Fruit fly (Drosophila melanogaster) whole organism, adult: ENCODE data around the gene CG32182.

Source experiments
- CG11617 ChIP-seq: fragments of 200-800 bp; sonication (Bioruptor generic); optimal IDR thresholded peaks from 2 replicates; lab custom pipeline; 2017; ENCODE audit warnings: mild to moderate bottlenecking, missing biosample characterization, missing genetic modification reagents, missing genetic modification characterization
- CG12768 ChIP-seq: fragments of 200-800 bp; sonication (Bioruptor generic); optimal IDR thresholded peaks from 2 replicates; lab custom pipeline; 2017; ENCODE audit warnings: missing biosample characterization, missing genetic modification characterization, mild to moderate bottlenecking, moderate library complexity, missing genetic modification reagents
- CG14711 ChIP-seq: fragments of 200-800 bp; sonication (Bioruptor generic); optimal IDR thresholded peaks from 2 replicates; lab custom pipeline; 2018; ENCODE audit warnings: missing biosample characterization, mild to moderate bottlenecking, missing genetic modification characterization, moderate library complexity
- cnc ChIP-seq, 2 experiments: fragments of >200 bp; optimal IDR thresholded peaks; 2 replicates each; lab custom pipeline; 2017

DNA sequence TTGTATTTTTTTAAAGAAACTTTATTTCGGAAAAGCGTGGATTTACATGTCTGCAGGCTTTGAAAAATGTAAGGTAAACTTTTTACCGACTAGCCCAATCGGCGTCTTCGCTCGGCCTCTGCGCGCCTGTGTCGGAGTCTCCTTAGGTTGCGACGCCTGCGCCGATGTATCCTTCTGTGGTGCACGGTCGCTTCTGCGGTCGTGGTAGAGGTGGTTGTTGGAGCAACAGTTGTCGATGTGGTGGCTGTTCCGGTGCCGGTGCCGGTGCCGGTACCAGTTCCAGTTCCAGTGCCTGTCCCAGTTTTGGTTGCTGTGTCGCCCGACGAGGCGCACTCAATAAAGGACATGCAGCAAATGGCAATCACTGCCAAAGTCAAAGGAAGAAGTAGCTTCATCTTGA, 33.2 kb downstream of the CG32182 start:
- TF ChIP-seq CG14711 (tag; lab: Kevin White, UChicago) (no peak), CG11617 (GFP tag; lab: Kevin White, UChicago) (no peak), cnc (optimal IDR thresholded peaks at IDR 0.05; lab: Kevin White, UChicago) (no peak), CG12768 (no peak)
